Worm (Caenorhabditis elegans) whole organism, L4 larva: ENCODE measurements around the gene Y46G5A.36.

ENCODE experiments used
- R02D3.7 ChIP-seq: fragments of 150-350 bp; sonication (generic microtip); optimal IDR thresholded peaks from 3 replicates; lab custom pipeline; 2014; ENCODE audit warnings: missing biosample characterization, missing genetic modification characterization
- Y5F2A.4 ChIP-seq: fragments of 200-800 bp; sonication (Bioruptor generic); optimal IDR thresholded peaks from 2 replicates; lab custom pipeline; 2018; ENCODE audit warnings: mild to moderate bottlenecking, missing genetic modification characterization, missing compliant biosample characterization
- daf-19 ChIP-seq: fragments of 200-800 bp; sonication (Bioruptor generic); conservative IDR thresholded peaks from 2 replicates; pipeline ENCODE4 v1.3.6; 2022; ENCODE audit warnings: missing genetic modification characterization, missing compliant biosample characterization
- egl-27 ChIP-seq: sonication (generic microtip); optimal IDR thresholded peaks from 3 replicates; lab custom pipeline; 2017; ENCODE audit warnings: missing biosample characterization, missing genetic modification reagents, missing genetic modification characterization
- fkh-10 ChIP-seq: fragments of 150-350 bp; optimal IDR thresholded peaks from 2 replicates; lab custom pipeline; 2014; ENCODE audit warnings: missing biosample characterization, missing genetic modification reagents, missing genetic modification characterization
- lsy-2 ChIP-seq, 2 experiments: fragments of 150-350 bp in 1 of 2; sonication (generic microtip) in 1 of 2; optimal IDR thresholded peaks; 2 replicates each; lab custom pipeline; 2014 to 2017; ENCODE audit warnings: missing biosample characterization in 2 of 2, missing genetic modification characterization in 2 of 2
- mes-2 ChIP-seq: sonication (generic microtip); optimal IDR thresholded peaks from 2 replicates; lab custom pipeline; 2016; ENCODE audit warnings: missing genotype, mild to moderate bottlenecking, missing genetic modification characterization, missing compliant biosample characterization; ENCODE audit not compliant: poor library complexity, severe bottlenecking
- pqm-1 ChIP-seq: sonication (generic microtip); optimal IDR thresholded peaks from 2 replicates; lab custom pipeline; 2017; ENCODE audit warnings: missing biosample characterization, missing genetic modification characterization
- zag-1 ChIP-seq: fragments of 150-350 bp; optimal IDR thresholded peaks from 2 replicates; lab custom pipeline; 2014; ENCODE audit warnings: missing biosample characterization, missing genetic modification characterization
- zfp-3 ChIP-seq: fragments of 200-800 bp; sonication (Bioruptor generic); conservative IDR thresholded peaks from 2 replicates; pipeline ENCODE4 v1.3.6; 2022; ENCODE audit warnings: missing genetic modification reagents, missing genetic modification characterization, missing compliant biosample characterization
- ztf-11 ChIP-seq: fragments of 150-350 bp; optimal IDR thresholded peaks from 2 replicates; lab custom pipeline; 2014; ENCODE audit warnings: missing biosample characterization, missing genetic modification characterization

- TF ChIP-seq lsy-2 (tag; optimal IDR thresholded peaks at IDR 0.05; lab: Kevin White, UChicago) = no peak
- no peak for TF ChIP-seq ztf-11
- TF ChIP-seq mes-2 (tag; lab: Kevin White, UChicago) = no peak
- TF ChIP-seq fkh-10 = no peak
- no peak for TF ChIP-seq R02D3.7 (tag; lab: Kevin White, UChicago)
- no peak for TF ChIP-seq pqm-1 (tag; lab: Kevin White, UChicago)
- no peak for TF ChIP-seq Y5F2A.4 (GFP tag; lab: Kevin White, UChicago)
- TF ChIP-seq zag-1 = no peak
- TF ChIP-seq egl-27 (tag; lab: Kevin White, UChicago) = no peak
- TF ChIP-seq zfp-3 = no peak
- TF ChIP-seq daf-19 (GFP tag; lab: Robert Waterston, UW) = no peak
Observed at ce11 chrII:12828863-12829262, 5.4 kb downstream of the Y46G5A.36 start, which contains the start of gene Y46G5A.23.
